Worm (Caenorhabditis elegans): ENCODE results near the gene Y75B8A.13.

The Y75B8A.13 gene

DNA sequence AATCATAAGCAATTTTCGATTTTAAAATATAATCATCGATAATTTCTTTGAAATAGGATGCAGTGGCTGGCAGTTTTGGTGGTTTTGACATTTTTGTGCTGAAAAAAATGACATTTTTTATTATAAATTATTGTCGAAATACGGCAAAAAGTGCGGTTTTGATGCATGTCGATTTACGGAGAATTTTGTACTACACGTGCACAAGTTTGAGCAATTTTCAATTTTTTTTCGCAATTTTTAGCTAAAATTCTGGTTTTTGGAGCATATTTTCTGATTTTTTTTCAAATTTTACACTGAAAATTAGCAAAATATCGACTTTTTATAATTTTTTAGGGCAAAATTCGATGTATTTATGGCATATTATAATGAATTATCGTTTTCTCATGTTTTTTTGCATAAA is at the start of gene Y75B8A.13:
TSS of gene Y75B8A.13 (minus strand) at position 101 of the 400 bp plus-strand sequence.
- TF ChIP-seq flt-1 (GFP tag; IDR thresholded peaks at IDR 0.05) = no peak
- TF ChIP-seq ztf-29 (GFP tag; IDR thresholded peaks at IDR 0.05) = no peak
- no peak for TF ChIP-seq cog-1 (tag; optimal IDR thresholded peaks at IDR 0.05)
- TF ChIP-seq T22C8.4 (GFP tag; IDR thresholded peaks at IDR 0.05) = no peak
- TF ChIP-seq ref-1 (GFP tag; conservative IDR thresholded peaks at IDR 0.05) = no peak
- TF ChIP-seq med-1 (GFP tag; optimal IDR thresholded peaks at IDR 0.05; ENCODE audit: insufficient read depth) = no peak
- no peak for TF ChIP-seq ztf-23 (GFP tag; IDR thresholded peaks at IDR 0.05)
- no peak for TF ChIP-seq tab-1 (GFP tag; IDR thresholded peaks at IDR 0.05)
- TF ChIP-seq klf-2 (GFP tag; conservative IDR thresholded peaks at IDR 0.05) = no peak

DNA sequence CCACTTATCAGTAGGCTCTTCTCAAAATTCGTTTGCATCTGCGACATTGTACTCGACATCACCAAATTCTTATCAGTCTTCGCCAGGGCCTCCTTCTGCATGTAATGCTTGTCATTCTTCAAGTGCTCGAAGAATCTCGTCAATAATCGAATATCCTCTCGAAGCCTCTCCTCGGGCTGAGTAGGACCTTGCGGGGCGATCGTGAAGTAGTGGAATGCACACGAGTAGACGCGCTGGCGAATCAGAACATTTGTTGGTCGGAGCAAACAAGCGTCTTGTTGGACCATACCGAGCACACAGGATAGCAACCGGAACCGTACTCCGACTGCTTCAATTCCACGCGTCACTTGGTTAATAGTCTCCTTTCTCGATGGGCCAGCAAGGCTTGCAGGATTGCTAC is 44.9 kb upstream of the Y75B8A.13 start:
- no peak for TF ChIP-seq flt-1 (GFP tag; IDR thresholded peaks at IDR 0.05)
- TF ChIP-seq tab-1 (GFP tag; IDR thresholded peaks at IDR 0.05) = no peak
- TF ChIP-seq med-1 (GFP tag; optimal IDR thresholded peaks at IDR 0.05; ENCODE audit: insufficient read depth) = no peak
- TF ChIP-seq klf-2 (GFP tag; conservative IDR thresholded peaks at IDR 0.05) = no peak
- TF ChIP-seq ztf-29 (GFP tag; IDR thresholded peaks at IDR 0.05) = no peak
- TF ChIP-seq ref-1 (GFP tag; conservative IDR thresholded peaks at IDR 0.05) = no peak
- no peak for TF ChIP-seq T22C8.4 (GFP tag; IDR thresholded peaks at IDR 0.05)
- no peak for TF ChIP-seq ztf-23 (GFP tag; IDR thresholded peaks at IDR 0.05)
- TF ChIP-seq cog-1 (tag; optimal IDR thresholded peaks at IDR 0.05) = no peak

DNA sequence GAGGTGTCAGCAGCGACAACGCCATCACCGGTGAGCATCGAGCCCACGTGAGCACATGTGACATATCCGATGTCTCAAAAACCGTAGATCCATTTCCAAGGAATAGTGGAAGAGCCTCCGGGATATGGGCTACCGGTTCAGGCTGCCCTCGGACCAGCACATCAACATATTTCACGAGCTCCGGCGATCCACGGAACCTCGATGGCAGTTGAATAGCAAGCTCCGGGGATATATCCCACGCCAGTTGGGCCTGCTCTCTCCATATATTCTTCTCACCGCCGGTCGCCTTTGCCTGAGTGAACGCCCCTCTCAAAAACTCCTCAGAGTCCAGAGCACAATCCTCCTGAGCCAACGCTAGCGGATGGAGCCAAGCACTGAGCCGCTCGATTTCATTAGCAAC is 44.3 kb upstream of the Y75B8A.13 start:
- TF ChIP-seq ztf-29 (GFP tag; IDR thresholded peaks at IDR 0.05) (no peak), med-1 (GFP tag; optimal IDR thresholded peaks at IDR 0.05; ENCODE audit: insufficient read depth) (no peak), flt-1 (GFP tag; IDR thresholded peaks at IDR 0.05) (no peak), T22C8.4 (GFP tag; IDR thresholded peaks at IDR 0.05) (no peak)

DNA sequence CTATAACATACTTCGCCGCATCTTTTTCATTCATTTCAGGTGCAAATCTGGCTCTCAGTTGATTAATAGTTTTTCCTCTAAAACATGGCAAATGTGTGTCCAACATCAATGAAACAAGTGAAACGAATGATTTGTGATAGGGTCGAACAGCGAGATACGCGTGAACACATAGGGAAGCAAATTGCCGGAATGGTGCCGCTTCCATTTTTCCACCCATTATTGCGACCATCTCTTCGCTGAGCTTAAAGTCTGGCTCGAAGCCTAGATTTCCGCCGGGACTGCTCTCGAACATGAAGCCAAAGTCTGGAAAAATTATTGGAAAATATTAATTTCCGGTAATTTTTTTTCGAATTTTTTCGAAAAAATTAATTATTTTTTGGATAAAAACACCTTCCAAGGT is 37.8 kb upstream of the Y75B8A.13 start:
- TF ChIP-seq klf-2 (GFP tag; conservative IDR thresholded peaks at IDR 0.05) (no peak), med-1 (GFP tag; optimal IDR thresholded peaks at IDR 0.05; ENCODE audit: insufficient read depth) (no peak), cog-1 (tag; optimal IDR thresholded peaks at IDR 0.05) (no peak), ztf-23 (GFP tag; IDR thresholded peaks at IDR 0.05) (no peak), T22C8.4 (GFP tag; IDR thresholded peaks at IDR 0.05) (no peak), ref-1 (GFP tag; conservative IDR thresholded peaks at IDR 0.05) (no peak), ztf-29 (GFP tag; IDR thresholded peaks at IDR 0.05) (no peak), tab-1 (GFP tag; IDR thresholded peaks at IDR 0.05) (no peak), flt-1 (GFP tag; IDR thresholded peaks at IDR 0.05) (no peak)

DNA sequence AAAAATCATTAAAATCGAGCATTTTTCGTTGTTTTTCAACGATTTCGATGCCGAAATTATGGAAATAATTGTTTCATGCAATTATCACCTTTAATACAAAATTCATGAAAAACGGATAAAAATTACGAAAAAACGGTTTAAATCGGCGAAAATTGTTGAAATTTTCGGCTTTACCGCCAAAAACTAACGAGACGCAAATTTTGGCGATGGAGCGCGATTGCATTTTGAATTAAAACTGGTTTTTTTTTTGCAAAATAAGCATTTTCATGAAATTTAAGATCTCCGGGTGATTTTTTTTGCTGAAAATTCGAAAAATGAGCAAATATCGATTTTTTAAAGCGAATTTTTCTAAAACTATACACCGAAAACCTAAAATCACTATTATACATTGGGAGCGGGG is 35.7 kb upstream of the Y75B8A.13 start:
- no peak for TF ChIP-seq klf-2 (GFP tag; conservative IDR thresholded peaks at IDR 0.05)
- TF ChIP-seq ztf-23 (GFP tag; IDR thresholded peaks at IDR 0.05) = no peak
- TF ChIP-seq med-1 (GFP tag; optimal IDR thresholded peaks at IDR 0.05; ENCODE audit: insufficient read depth) = no peak
- TF ChIP-seq T22C8.4 (GFP tag; IDR thresholded peaks at IDR 0.05) = no peak
- no peak for TF ChIP-seq ztf-29 (GFP tag; IDR thresholded peaks at IDR 0.05)
- TF ChIP-seq tab-1 (GFP tag; IDR thresholded peaks at IDR 0.05) = no peak
- no peak for TF ChIP-seq cog-1 (tag; optimal IDR thresholded peaks at IDR 0.05)
- TF ChIP-seq flt-1 (GFP tag; IDR thresholded peaks at IDR 0.05) = no peak
- TF ChIP-seq ref-1 (GFP tag; conservative IDR thresholded peaks at IDR 0.05) = no peak

DNA sequence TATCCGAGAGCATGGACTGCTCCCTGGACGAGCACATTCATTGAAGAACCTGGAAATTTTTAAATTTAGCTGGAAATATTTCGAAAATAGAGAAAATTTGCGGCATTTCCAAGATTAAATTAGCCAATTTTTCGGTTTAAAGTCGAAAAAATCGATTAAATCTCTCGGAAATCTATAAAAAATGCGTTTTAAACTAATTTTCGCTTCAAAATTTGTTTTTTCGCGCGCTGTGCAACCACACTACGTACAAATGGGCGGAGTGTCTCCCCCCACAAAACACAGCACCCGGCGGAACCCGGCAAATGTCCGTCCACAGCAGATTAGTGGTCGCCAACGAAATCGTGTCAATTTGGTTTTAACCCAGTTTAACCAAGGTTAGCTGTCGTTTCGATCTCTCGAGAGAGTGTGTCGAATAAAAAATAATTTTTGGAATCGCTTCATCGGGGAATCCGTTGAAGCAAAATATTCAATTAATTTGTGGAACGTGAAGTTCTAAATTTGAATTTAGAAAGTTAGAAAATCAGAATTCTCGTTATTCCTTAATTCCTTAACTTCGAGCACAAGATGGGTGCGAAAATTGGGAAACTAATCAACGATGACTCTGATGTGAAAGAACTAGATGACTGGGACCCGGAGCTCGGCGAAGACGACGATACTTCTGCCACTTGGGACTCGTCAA is 34.8 kb upstream of the Y75B8A.13 start, which contains the start of the genes tim-1 and Y75B8A.23:
TSS of gene tim-1 (minus strand) at position 51 of the 679 bp plus-strand sequence.
TSS of gene Y75B8A.23 (plus strand) at position 547 of the 679 bp plus-strand sequence.
- TF ChIP-seq ztf-29 (GFP tag; IDR thresholded peaks at IDR 0.05) (no peak), flt-1 (GFP tag; IDR thresholded peaks at IDR 0.05) (peak; percentile 67), tab-1 (GFP tag; IDR thresholded peaks at IDR 0.05) (no peak), cog-1 (tag; optimal IDR thresholded peaks at IDR 0.05) (peak; percentile 60), T22C8.4 (GFP tag; IDR thresholded peaks at IDR 0.05) (0 out of 2 replicates have a peak, but pooled peaks have one; percentile 16), ref-1 (GFP tag; conservative IDR thresholded peaks at IDR 0.05) (no peak), ztf-23 (GFP tag; IDR thresholded peaks at IDR 0.05) (peak; percentile 64; the same call in 1 of the 2 replicates), klf-2 (GFP tag; conservative IDR thresholded peaks at IDR 0.05) (no peak), med-1 (GFP tag; optimal IDR thresholded peaks at IDR 0.05; ENCODE audit: insufficient read depth) (no peak)

DNA sequence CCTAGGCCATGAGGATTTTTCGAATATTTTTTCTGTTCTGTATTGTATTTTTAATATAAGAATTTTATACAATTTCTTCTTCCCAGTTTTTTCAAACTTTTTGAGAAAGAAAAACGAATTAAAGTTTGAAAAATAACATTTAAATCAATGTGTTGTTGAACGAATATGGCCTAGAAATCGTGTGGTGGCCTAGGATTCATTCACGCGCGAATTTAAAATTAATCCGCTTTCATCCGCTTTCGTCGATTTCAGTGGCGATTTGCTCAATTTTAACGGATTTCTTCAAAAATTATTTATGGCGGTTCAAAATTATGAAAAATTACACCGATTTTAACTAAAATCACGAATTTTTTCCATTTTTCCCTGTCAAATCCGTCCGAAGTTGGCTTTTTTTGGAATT is 31.8 kb upstream of the Y75B8A.13 start:
- TF ChIP-seq tab-1 (GFP tag; IDR thresholded peaks at IDR 0.05) = no peak

DNA sequence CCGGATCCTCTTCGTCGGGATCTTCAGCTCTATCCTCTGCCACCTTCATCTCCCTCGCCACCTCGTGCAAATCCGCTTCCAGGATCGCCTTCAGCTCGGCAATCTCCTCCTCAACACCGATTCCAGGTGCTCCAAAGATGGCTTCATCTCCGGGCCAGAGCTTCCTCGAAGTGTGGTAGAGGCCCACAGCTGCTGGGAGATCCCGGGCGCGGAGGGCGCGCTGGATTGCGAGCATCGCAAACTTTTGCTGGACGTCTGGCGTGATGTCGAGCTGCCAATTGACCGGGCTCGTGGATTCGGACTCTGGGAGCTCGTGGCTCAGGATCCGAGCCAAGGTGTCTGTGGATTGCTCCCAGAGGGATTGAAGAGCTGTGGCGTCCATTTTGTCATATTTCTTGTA is 30.1 kb upstream of the Y75B8A.13 start:
- TF ChIP-seq tab-1 (GFP tag; IDR thresholded peaks at IDR 0.05) (no peak), T22C8.4 (GFP tag; IDR thresholded peaks at IDR 0.05) (no peak), klf-2 (GFP tag; conservative IDR thresholded peaks at IDR 0.05) (no peak), ztf-23 (GFP tag; IDR thresholded peaks at IDR 0.05) (no peak), ref-1 (GFP tag; conservative IDR thresholded peaks at IDR 0.05) (no peak), ztf-29 (GFP tag; IDR thresholded peaks at IDR 0.05) (no peak), cog-1 (tag; optimal IDR thresholded peaks at IDR 0.05) (no peak), med-1 (GFP tag; optimal IDR thresholded peaks at IDR 0.05; ENCODE audit: insufficient read depth) (no peak), flt-1 (GFP tag; IDR thresholded peaks at IDR 0.05) (no peak)

DNA sequence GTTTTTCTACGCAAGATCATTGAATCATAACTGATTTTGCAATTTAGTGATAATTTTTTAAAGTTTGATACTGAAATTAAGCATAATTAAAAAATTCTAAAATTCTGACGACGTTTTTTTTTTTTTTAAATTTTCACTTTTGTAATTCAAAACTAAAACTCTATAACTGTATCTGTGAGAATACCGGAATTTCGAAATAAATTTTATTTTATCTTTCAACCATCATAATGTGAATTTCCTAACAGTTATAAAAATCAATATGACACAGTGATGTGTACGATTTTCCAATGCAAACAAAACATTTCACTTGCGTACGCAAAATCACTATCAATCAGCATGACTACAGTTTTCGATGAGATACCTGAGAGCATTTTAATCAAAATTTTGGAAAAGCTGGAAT is 20.4 kb upstream of the Y75B8A.13 start, which contains the start of the genes grl-15 and fbxa-89:
TSS of gene grl-15 (minus strand) at position 101 of the 400 bp plus-strand sequence.
TSS of gene fbxa-89 (plus strand) at position 271 of the 400 bp plus-strand sequence.
- TF ChIP-seq ztf-23 (GFP tag; IDR thresholded peaks at IDR 0.05) (no peak), ref-1 (GFP tag; conservative IDR thresholded peaks at IDR 0.05) (no peak), klf-2 (GFP tag; conservative IDR thresholded peaks at IDR 0.05) (no peak)

DNA sequence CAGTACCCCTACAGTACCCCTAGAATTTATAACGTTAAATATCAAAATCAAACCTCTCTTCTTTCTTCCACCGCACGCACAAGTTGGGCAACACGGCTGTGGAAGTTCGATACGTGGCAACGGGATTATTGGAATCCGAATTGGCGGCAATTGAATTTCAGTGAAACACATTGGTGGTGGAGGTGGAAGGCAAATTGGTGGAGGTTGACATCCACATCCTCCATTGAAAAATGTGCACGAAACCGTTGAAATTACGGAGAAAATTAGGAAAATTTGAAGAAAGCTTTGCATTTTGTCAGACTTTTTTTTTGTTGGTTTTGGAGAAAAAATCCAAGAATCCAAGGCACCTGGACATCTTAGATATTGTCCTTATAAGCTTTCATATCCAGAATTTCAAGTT is 19.9 kb upstream of the Y75B8A.13 start:
- TF ChIP-seq flt-1 (GFP tag; IDR thresholded peaks at IDR 0.05) = no peak
- no peak for TF ChIP-seq ref-1 (GFP tag; conservative IDR thresholded peaks at IDR 0.05)
- TF ChIP-seq ztf-23 (GFP tag; IDR thresholded peaks at IDR 0.05) = no peak
- no peak for TF ChIP-seq cog-1 (tag; optimal IDR thresholded peaks at IDR 0.05)
- TF ChIP-seq klf-2 (GFP tag; conservative IDR thresholded peaks at IDR 0.05) = no peak
- TF ChIP-seq ztf-29 (GFP tag; IDR thresholded peaks at IDR 0.05) = no peak
- no peak for TF ChIP-seq T22C8.4 (GFP tag; IDR thresholded peaks at IDR 0.05)
- TF ChIP-seq med-1 (GFP tag; optimal IDR thresholded peaks at IDR 0.05; ENCODE audit: insufficient read depth) = no peak
- no peak for TF ChIP-seq tab-1 (GFP tag; IDR thresholded peaks at IDR 0.05)

All from whole organism, midembryonic.